Worm (Caenorhabditis elegans): Measurements from ENCODE around the gene ZK757.2.

DNA sequence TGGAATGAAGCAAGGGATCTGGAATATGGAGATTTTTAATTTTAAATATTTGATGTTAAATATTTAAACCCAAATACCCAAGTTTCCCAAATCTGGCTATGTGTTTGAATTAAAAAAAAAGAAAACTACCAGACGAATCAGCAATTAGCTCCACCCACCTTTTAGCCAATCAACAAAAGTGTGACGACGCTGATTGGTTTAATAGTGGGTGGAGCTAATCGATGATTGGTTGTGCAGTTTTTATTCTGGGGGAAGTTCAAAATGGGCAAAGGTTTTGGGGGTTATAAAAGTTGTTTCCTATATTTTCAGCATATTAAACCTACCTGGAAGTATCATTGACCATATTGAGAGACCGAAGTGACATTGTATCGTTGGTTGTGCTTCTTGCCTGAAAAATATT lies 4.2 kb downstream of the ZK757.2 start:
- TF ChIP-seq W03F9.2 (tag; optimal IDR thresholded peaks at IDR 0.05): no peak
- no peak for TF ChIP-seq dao-5 (tag; optimal IDR thresholded peaks at IDR 0.05)
